Worm (Caenorhabditis elegans) whole organism, midembryonic: ENCODE data around the gene C37E2.2.

Experiments
- T22C8.4 ChIP-seq: fragments of 200-800 bp; sonication (Bioruptor generic); IDR thresholded peaks from 2 replicates; pipeline ENCODE4 v1.3.6; 2022; ENCODE audit warnings: missing genetic modification characterization, missing compliant biosample characterization
- klf-2 ChIP-seq: fragments of 200-800 bp; sonication (Bioruptor generic); conservative IDR thresholded peaks from 2 replicates; pipeline ENCODE4 v1.3.6; 2022; ENCODE audit warnings: missing genetic modification reagents, missing genetic modification characterization, missing compliant biosample characterization
- tab-1 ChIP-seq: fragments of 200-800 bp; sonication (Bioruptor generic); IDR thresholded peaks from 2 replicates; pipeline ENCODE4 v1.3.6; 2022; ENCODE audit warnings: missing genetic modification characterization, missing compliant biosample characterization
- ztf-23 ChIP-seq: fragments of 200-800 bp; sonication (Bioruptor generic); IDR thresholded peaks from 2 replicates; pipeline ENCODE4 v1.3.6; 2022; ENCODE audit warnings: missing genetic modification reagents, missing genetic modification characterization, missing compliant biosample characterization

DNA sequence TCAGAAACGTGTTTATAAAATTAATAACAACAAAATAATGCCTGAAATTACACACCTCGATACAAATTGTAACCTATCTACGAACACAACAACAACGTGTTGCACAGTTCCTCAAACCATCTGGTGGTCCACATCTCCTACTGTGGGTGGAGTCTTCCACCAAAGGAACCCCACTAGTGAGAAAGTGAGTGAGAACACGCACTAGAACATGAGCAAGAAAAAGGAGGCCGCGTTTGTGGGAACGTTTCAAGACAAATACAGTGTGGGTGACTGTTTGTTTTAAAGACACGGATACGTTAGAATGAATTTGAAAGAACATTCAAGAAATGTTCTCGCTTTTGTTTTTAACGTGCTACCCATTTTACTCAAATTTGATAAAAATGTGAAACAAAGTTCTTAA, 10.6 kb downstream of the C37E2.2 start, which contains the start of gene ceh-36:
- TF ChIP-seq tab-1 (GFP tag; lab: Robert Waterston, UW) (no peak), T22C8.4 (no peak), klf-2 (GFP tag; lab: Robert Waterston, UW) (no peak), ztf-23 (GFP tag; lab: Robert Waterston, UW) (no peak)
